Fruit fly (Drosophila melanogaster): Measurements from ENCODE around the gene CG4069.

The CG4069 gene

dm6 chr3L:12503865-12504650 is 33.1 kb downstream of the CG4069 start, which contains the start of the genes CG10646 and vih (continued):
- TF ChIP-seq Abd-B (GFP tag; optimal IDR thresholded peaks at IDR 0.05) (no peak), Ptx1 (GFP tag; IDR thresholded peaks at IDR 0.05) (peak; percentile 39; the same call in 1 of the 2 replicates), CG7745 (tag; optimal IDR thresholded peaks at IDR 0.05) (no peak), Jarid2 (GFP tag; optimal IDR thresholded peaks at IDR 0.05) (no peak), CG8478 (optimal IDR thresholded peaks at IDR 0.05) (no peak), stc (GFP tag; IDR thresholded peaks at IDR 0.05) (no peak; the same call in 1 of the 2 replicates), CG11093 (GFP tag; IDR thresholded peaks at IDR 0.05) (no peak), jing (GFP tag; optimal IDR thresholded peaks at IDR 0.05) (no peak), fd3F (GFP tag; optimal IDR thresholded peaks at IDR 0.05) (no peak), h (optimal IDR thresholded peaks at IDR 0.05) (no peak), ssp (GFP tag; IDR thresholded peaks at IDR 0.05) (no peak), pzg (GFP tag; optimal IDR thresholded peaks at IDR 0.05) (peak; percentile 73), mirr (GFP tag; optimal IDR thresholded peaks at IDR 0.05) (no peak), NC2β (GFP tag; optimal IDR thresholded peaks at IDR 0.05) (no peak), tap (tag; optimal IDR thresholded peaks at IDR 0.05) (peak; percentile 4), Hr3 (GFP tag; optimal IDR thresholded peaks at IDR 0.05) (peak; percentile 62), CG17568 (GFP tag; optimal IDR thresholded peaks at IDR 0.05) (no peak), CG12236 (GFP tag; optimal IDR thresholded peaks at IDR 0.05) (no peak), CG17328 (GFP tag; IDR thresholded peaks at IDR 0.05) (no peak), CG11247 (GFP tag; IDR thresholded peaks at IDR 0.05) (no peak), ato (GFP tag; IDR thresholded peaks at IDR 0.05; ENCODE audit: partially characterized antibody) (no peak), nerfin-2 (GFP tag; IDR thresholded peaks at IDR 0.05; ENCODE audit: partially characterized antibody) (no peak), CG6765 (GFP tag; optimal IDR thresholded peaks at IDR 0.05) (peak; percentile 17), Rfx (GFP tag; IDR thresholded peaks at IDR 0.05) (peak; percentile 53), tin (GFP tag; optimal IDR thresholded peaks at IDR 0.05) (peak; percentile 62), CG31441 (GFP tag; IDR thresholded peaks at IDR 0.05) (peak; percentile 63), Meics (GFP tag; optimal IDR thresholded peaks at IDR 0.05) (peak; percentile 70), CG2199 (GFP tag; IDR thresholded peaks at IDR 0.05) (no peak), PHDP (tag; optimal IDR thresholded peaks at IDR 0.05) (peak; percentile 32), CG18011 (GFP tag; optimal IDR thresholded peaks at IDR 0.05) (no peak), sd (tag; optimal IDR thresholded peaks at IDR 0.05) (no peak), grau (tag; optimal IDR thresholded peaks at IDR 0.05) (peak; percentile 59), CG10274 (GFP tag; optimal IDR thresholded peaks at IDR 0.05) (no peak), CG2129 (GFP tag; IDR thresholded peaks at IDR 0.05; ENCODE audit: partially characterized antibody) (no peak), HLH54F (GFP tag; optimal IDR thresholded peaks at IDR 0.05) (peak; percentile 30), seq (GFP tag; IDR thresholded peaks at IDR 0.05) (peak; percentile 10; the same call in 1 of the 2 replicates), eve (GFP tag; optimal IDR thresholded peaks at IDR 0.05) (no peak), Antp (GFP tag; optimal IDR thresholded peaks at IDR 0.05) (no peak), Gsc (GFP tag; IDR thresholded peaks at IDR 0.05) (no peak), CG30020 (tag; optimal IDR thresholded peaks at IDR 0.05) (peak; percentile 53), Dip3 (GFP tag; optimal IDR thresholded peaks at IDR 0.05) (no peak), twi (tag; optimal IDR thresholded peaks at IDR 0.05) (no peak), CG11456 (GFP tag; IDR thresholded peaks at IDR 0.05) (no peak; the same call in 2 of the 3 replicates), hbn (GFP tag; IDR thresholded peaks at IDR 0.05; ENCODE audit: partially characterized antibody) (no peak; the same call in 1 of the 2 replicates), chn (GFP tag; optimal IDR thresholded peaks at IDR 0.05) (peak; percentile 25), vnd (GFP tag; IDR thresholded peaks at IDR 0.05; ENCODE audit: partially characterized antibody) (no peak), CG10543 (GFP tag; optimal IDR thresholded peaks at IDR 0.05) (peak; percentile 65), CG12219 (GFP tag; optimal IDR thresholded peaks at IDR 0.05) (no peak), CG10979 (tag; optimal IDR thresholded peaks at IDR 0.05) (peak; percentile 41), tup (GFP tag; optimal IDR thresholded peaks at IDR 0.05) (peak; percentile 7)
